Fruit fly (Drosophila melanogaster): ENCODE results near the gene Gr64e.

Gene Gr64e

dm6 chr3L:4000711-4001110 is 31.2 kb upstream of the Gr64e start (continued):
- TF ChIP-seq cwo (GFP tag; optimal IDR thresholded peaks at IDR 0.05) (peak; percentile 3), jigr1 (GFP tag; IDR thresholded peaks at IDR 0.05) (no peak), Taf1 (GFP tag; IDR thresholded peaks at IDR 0.05) (no peak), CG7372 (GFP tag; IDR thresholded peaks at IDR 0.05) (no peak), so (GFP tag; IDR thresholded peaks at IDR 0.05) (no peak), CG32532 (GFP tag; IDR thresholded peaks at IDR 0.05) (no peak), CG8359 (GFP tag; optimal IDR thresholded peaks at IDR 0.05; ENCODE audit: borderline replicate concordance) (no peak), HLH54F (GFP tag; optimal IDR thresholded peaks at IDR 0.05) (no peak), Dref (GFP tag; IDR thresholded peaks at IDR 0.05) (no peak), CG14710 (tag; optimal IDR thresholded peaks at IDR 0.05) (no peak), CG12391 (tag; optimal IDR thresholded peaks at IDR 0.05) (peak; percentile 40), pnt (GFP tag; optimal IDR thresholded peaks at IDR 0.05) (no peak), rib (GFP tag; IDR thresholded peaks at IDR 0.05) (no peak), CG12071 (GFP tag; optimal IDR thresholded peaks at IDR 0.05) (no peak), CG2712 (tag; optimal IDR thresholded peaks at IDR 0.05) (peak; percentile 7), CG4404 (GFP tag; IDR thresholded peaks at IDR 0.05) (no peak), CG32767 (GFP tag; IDR thresholded peaks at IDR 0.05) (no peak), CG13287 (GFP tag; IDR thresholded peaks at IDR 0.05; ENCODE audit: partially characterized antibody) (no peak), NK7.1 (GFP tag; optimal IDR thresholded peaks at IDR 0.05) (no peak), ATbp (GFP tag; optimal IDR thresholded peaks at IDR 0.05) (no peak), CG4730 (GFP tag; IDR thresholded peaks at IDR 0.05) (no peak), CG12659 (GFP tag; optimal IDR thresholded peaks at IDR 0.05) (peak; percentile 46), Hr78 (GFP tag; optimal IDR thresholded peaks at IDR 0.05) (no peak), Blimp-1 (GFP tag; optimal IDR thresholded peaks at IDR 0.05) (no peak), ttk (GFP tag; IDR thresholded peaks at IDR 0.05) (no peak; the same call in 1 of the 2 replicates), Gsc (GFP tag; IDR thresholded peaks at IDR 0.05) (no peak), CG11723 (GFP tag; optimal IDR thresholded peaks at IDR 0.05) (no peak), CG8290 (GFP tag; optimal IDR thresholded peaks at IDR 0.05) (no peak), CG8290 (tag; optimal IDR thresholded peaks at IDR 0.05) (no peak), CG7839 (tag; optimal IDR thresholded peaks at IDR 0.05) (peak; percentile 18), run (tag; optimal IDR thresholded peaks at IDR 0.05) (no peak), jumu (GFP tag; optimal IDR thresholded peaks at IDR 0.05) (no peak), gsb (GFP tag; IDR thresholded peaks at IDR 0.05) (no peak), CG14441 (GFP tag; IDR thresholded peaks at IDR 0.05) (0 out of 2 replicates have a peak, but pooled peaks have one; percentile 9), sd (tag; optimal IDR thresholded peaks at IDR 0.05) (no peak), pho (GFP tag; optimal IDR thresholded peaks at IDR 0.05) (no peak), tna (GFP tag; IDR thresholded peaks at IDR 0.05; ENCODE audit: partially characterized antibody) (no peak), Sin3A (optimal IDR thresholded peaks at IDR 0.05) (no peak), CG10366 (GFP tag; IDR thresholded peaks at IDR 0.05) (no peak; the same call in 1 of the 2 replicates), HHEX (GFP tag; optimal IDR thresholded peaks at IDR 0.05) (no peak), CG7963 (GFP tag; IDR thresholded peaks at IDR 0.05; ENCODE audit: partially characterized antibody) (no peak), Oli (tag; optimal IDR thresholded peaks at IDR 0.05) (peak; percentile 56), Xrp1 (GFP tag; IDR thresholded peaks at IDR 0.05) (no peak), Deaf1 (tag; optimal IDR thresholded peaks at IDR 0.05) (no peak), CG16815 (GFP tag; optimal IDR thresholded peaks at IDR 0.05) (no peak), CG17361 (GFP tag; IDR thresholded peaks at IDR 0.05) (peak; percentile 58; the same call in 1 of the 3 replicates), luna (GFP tag; optimal IDR thresholded peaks at IDR 0.05) (no peak), stwl (tag; optimal IDR thresholded peaks at IDR 0.05) (no peak), pb (GFP tag; optimal IDR thresholded peaks at IDR 0.05) (no peak), NC2β (GFP tag; optimal IDR thresholded peaks at IDR 0.05) (no peak), caup (GFP tag; optimal IDR thresholded peaks at IDR 0.05; ENCODE audit: severe bottlenecking) (peak; percentile 3), Bdp1 (GFP tag; optimal IDR thresholded peaks at IDR 0.05) (no peak)

Measured in whole organism, embryonic.